Fruit fly (Drosophila melanogaster): ENCODE measurements around the gene Cpr78Cc.

dm6 chr3L:21283795-21284194 is 16.6 kb upstream of the Cpr78Cc start:
- TF ChIP-seq fkh (GFP tag; optimal IDR thresholded peaks at IDR 0.05) = no peak
- TF ChIP-seq CG3032 (tag; optimal IDR thresholded peaks at IDR 0.05) = no peak
- no peak for TF ChIP-seq vri (GFP tag; optimal IDR thresholded peaks at IDR 0.05)
- TF ChIP-seq dac (GFP tag; optimal IDR thresholded peaks at IDR 0.05) = no peak
- no peak for TF ChIP-seq Gug (GFP tag; IDR thresholded peaks at IDR 0.05)
- no peak for TF ChIP-seq CG11902 (GFP tag; optimal IDR thresholded peaks at IDR 0.05)
